Worm (Caenorhabditis elegans): ENCODE measurements around the gene str-55.

Gene str-55

DNA sequence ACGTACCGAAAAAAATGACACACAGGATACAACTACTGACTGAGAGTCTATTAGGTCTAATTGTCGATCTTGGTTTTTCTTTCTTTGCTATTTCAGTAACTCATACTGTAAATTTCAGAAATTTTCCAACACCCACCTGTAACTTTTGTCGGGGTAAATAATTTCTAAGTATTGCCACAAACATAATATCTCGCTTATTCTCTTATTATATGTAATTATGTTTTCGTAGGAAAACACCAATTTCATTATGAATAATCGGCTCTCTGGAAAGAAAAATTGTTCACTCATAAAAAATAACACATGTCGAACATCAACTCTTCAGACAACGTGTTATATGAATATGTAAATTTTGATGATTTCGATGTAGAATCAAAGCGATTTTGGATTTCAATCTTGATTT, 3.8 kb upstream of the str-55 start, which contains the start of gene srw-48:
TSS of gene srw-48 (plus strand) at position 301 of the 400 bp plus-strand sequence.
- TF ChIP-seq elt-3 (tag; optimal IDR thresholded peaks at IDR 0.05), result no peak

ce11 chrV:16419769-16420168, 2.9 kb upstream of the str-55 start, which contains the start of gene F26D2.16:
F26D2.16 (minus strand) TSS chrV:16419869.
- TF ChIP-seq ztf-11 (tag; optimal IDR thresholded peaks at IDR 0.05) (no peak), ama-1 (optimal IDR thresholded peaks at IDR 0.05) (no peak), daf-12 (tag; optimal IDR thresholded peaks at IDR 0.05) (no peak), ceh-28 (tag; optimal IDR thresholded peaks at IDR 0.05) (no peak), mdl-1 (tag; optimal IDR thresholded peaks at IDR 0.05) (no peak), fkh-10 (GFP tag; optimal IDR thresholded peaks at IDR 0.05) (no peak)

ce11 chrV:16410521-16410920, 6.4 kb downstream of the str-55 start, which contains the start of gene srh-145:
srh-145 (plus strand) TSS chrV:16410713.
- TF ChIP-seq aly-2 (tag; optimal IDR thresholded peaks at IDR 0.05) (no peak), egl-5 (tag; optimal IDR thresholded peaks at IDR 0.05) (no peak), unc-62 (GFP tag; optimal IDR thresholded peaks at IDR 0.05) (no peak), ceh-9 (tag; optimal IDR thresholded peaks at IDR 0.05) (no peak), elt-2 (tag; optimal IDR thresholded peaks at IDR 0.05) (no peak), ztf-11 (tag; optimal IDR thresholded peaks at IDR 0.05) (no peak), nhr-12 (tag; optimal IDR thresholded peaks at IDR 0.05) (no peak), skn-1 (tag; optimal IDR thresholded peaks at IDR 0.05) (no peak), pha-4 (tag; optimal IDR thresholded peaks at IDR 0.05) (no peak), fkh-10 (GFP tag; optimal IDR thresholded peaks at IDR 0.05) (no peak), nhr-43 (tag; optimal IDR thresholded peaks at IDR 0.05; ENCODE audit: poor library complexity, severe bottlenecking) (no peak), nhr-23 (tag; optimal IDR thresholded peaks at IDR 0.05) (no peak)

DNA sequence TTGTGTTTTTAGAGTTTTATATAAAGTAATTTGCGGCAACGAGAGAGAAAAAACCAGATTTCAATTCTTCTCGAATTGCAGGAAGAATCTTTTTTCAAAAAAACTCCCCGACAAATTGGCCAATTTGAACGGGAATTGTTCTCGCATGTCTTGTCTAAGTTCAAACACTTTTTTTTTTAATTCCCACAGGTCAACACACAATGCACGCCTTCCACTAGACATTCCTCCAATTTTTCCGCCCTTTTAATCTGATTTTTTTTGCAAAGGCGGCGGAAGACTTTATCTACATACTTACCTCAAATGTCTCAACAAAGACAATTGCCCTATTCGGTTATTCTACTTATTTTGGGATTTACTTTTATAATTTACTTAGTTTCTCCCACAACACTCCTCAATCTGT, 9.3 kb downstream of the str-55 start, which contains the start of gene F26D2.3:
TSS of gene F26D2.3 (plus strand) at position 301 of the 400 bp plus-strand sequence.
- TF ChIP-seq fos-1 (tag; optimal IDR thresholded peaks at IDR 0.05) (no peak), ceh-82 (tag; optimal IDR thresholded peaks at IDR 0.05) (no peak), egl-5 (tag; optimal IDR thresholded peaks at IDR 0.05) (no peak), egl-27 (tag; optimal IDR thresholded peaks at IDR 0.05) (no peak), fkh-10 (GFP tag; optimal IDR thresholded peaks at IDR 0.05) (no peak), lsy-12 (tag; optimal IDR thresholded peaks at IDR 0.05) (no peak), lin-15B (tag; optimal IDR thresholded peaks at IDR 0.05) (no peak)

DNA sequence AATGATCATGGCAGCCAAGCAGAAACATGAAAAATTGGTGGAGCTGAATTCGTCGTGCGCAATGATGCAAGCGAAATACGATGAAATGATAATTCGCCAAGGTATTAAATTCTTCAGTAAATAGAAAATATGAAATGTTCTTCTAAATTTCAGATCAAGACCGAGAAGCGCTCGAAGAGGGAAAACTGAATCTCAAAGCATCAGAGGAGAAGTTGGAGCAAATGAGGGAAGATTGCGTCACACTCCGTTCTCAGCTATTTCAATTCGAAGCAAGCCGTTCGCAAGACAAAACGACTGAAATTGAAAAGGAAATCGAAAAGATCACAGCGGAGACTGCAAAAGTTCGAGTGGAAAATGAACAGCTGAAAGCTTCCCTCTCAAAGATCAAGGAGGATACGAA, 10.6 kb downstream of the str-55 start:
- no peak for TF ChIP-seq daf-12 (tag; optimal IDR thresholded peaks at IDR 0.05)
- no peak for TF ChIP-seq nhr-23 (tag; optimal IDR thresholded peaks at IDR 0.05)
- TF ChIP-seq zag-1 (tag; optimal IDR thresholded peaks at IDR 0.05), result no peak

ce11 chrV:16405366-16405765, 11.5 kb downstream of the str-55 start:
- no peak for TF ChIP-seq nfya-1 (tag; optimal IDR thresholded peaks at IDR 0.05; ENCODE audit: insufficient read depth)
- TF ChIP-seq nhr-76 (tag; optimal IDR thresholded peaks at IDR 0.05), result no peak
- no peak for TF ChIP-seq ceh-9 (tag; optimal IDR thresholded peaks at IDR 0.05)
- TF ChIP-seq elt-3 (tag; optimal IDR thresholded peaks at IDR 0.05), result no peak
- TF ChIP-seq pha-4 (tag; optimal IDR thresholded peaks at IDR 0.05), result no peak
- no peak for TF ChIP-seq nhr-237 (tag; optimal IDR thresholded peaks at IDR 0.05)
- no peak for TF ChIP-seq egl-27 (tag; optimal IDR thresholded peaks at IDR 0.05)
- TF ChIP-seq tbx-2 (tag; optimal IDR thresholded peaks at IDR 0.05), result no peak
- no peak for TF ChIP-seq daf-12 (tag; optimal IDR thresholded peaks at IDR 0.05)
- TF ChIP-seq sea-2 (GFP tag; optimal IDR thresholded peaks at IDR 0.05), result no peak
- no peak for TF ChIP-seq egl-5 (tag; optimal IDR thresholded peaks at IDR 0.05)
- no peak for TF ChIP-seq mdl-1 (tag; optimal IDR thresholded peaks at IDR 0.05)
- TF ChIP-seq elt-2 (tag; optimal IDR thresholded peaks at IDR 0.05), result no peak
- no peak for TF ChIP-seq eor-1 (tag; optimal IDR thresholded peaks at IDR 0.05)

DNA sequence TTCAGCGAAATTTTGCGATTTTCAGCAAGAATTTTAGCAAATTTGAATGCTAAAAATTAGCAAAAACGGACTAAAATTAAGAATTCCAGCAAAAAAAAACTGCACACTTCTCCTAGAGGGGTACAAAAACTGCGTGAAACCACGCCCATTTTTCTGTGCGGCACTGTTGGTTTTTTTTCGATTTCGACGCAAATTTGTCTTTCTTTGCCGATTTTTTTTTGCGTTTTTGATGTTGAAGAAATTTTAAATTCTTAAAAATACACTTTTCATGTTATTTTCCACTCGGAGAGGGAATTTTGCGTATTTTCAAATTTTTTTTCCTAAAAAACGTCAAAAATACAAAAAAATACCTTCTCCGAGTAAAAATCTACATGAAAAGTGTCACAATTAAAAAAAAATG, 12.9 kb downstream of the str-55 start, which contains the start of gene syp-1:
TSS of gene syp-1 (plus strand) at position 301 of the 400 bp plus-strand sequence.
- TF ChIP-seq elt-2 (tag; optimal IDR thresholded peaks at IDR 0.05), result no peak
- TF ChIP-seq skn-1 (tag; optimal IDR thresholded peaks at IDR 0.05), result no peak
- TF ChIP-seq eor-1 (tag; optimal IDR thresholded peaks at IDR 0.05), result no peak
- no peak for TF ChIP-seq elt-3 (tag; optimal IDR thresholded peaks at IDR 0.05)
- no peak for TF ChIP-seq egl-5 (tag; optimal IDR thresholded peaks at IDR 0.05)
- TF ChIP-seq pqm-1 (tag; optimal IDR thresholded peaks at IDR 0.05), result no peak
- no peak for TF ChIP-seq pha-4 (tag; optimal IDR thresholded peaks at IDR 0.05)
- no peak for TF ChIP-seq zag-1 (tag; optimal IDR thresholded peaks at IDR 0.05)
- no peak for TF ChIP-seq ZK546.5 (tag; optimal IDR thresholded peaks at IDR 0.05)
- no peak for TF ChIP-seq ceh-82 (tag; optimal IDR thresholded peaks at IDR 0.05)
- no peak for TF ChIP-seq ceh-9 (tag; optimal IDR thresholded peaks at IDR 0.05)
- TF ChIP-seq fkh-2 (tag; optimal IDR thresholded peaks at IDR 0.05), result no peak

Data from whole organism, L3 larva.